ENCODE assay signal across 2 worm cellular contexts in genomic region chrV:13785767-13786166, ce11.
A peak's percentile ranks its signal among the peaks of the same experiment; 100 is the strongest.
TF ChIP-seq lines count a peak whose summit lies in the region.

No protein-coding gene starts in this region.

TF ChIP-seq in whole organism, L1 larva, 84 proteins besides CTCF, POLR2A, EP300 and RAD21:
- TF ChIP-seq C34B4.2 (tag; optimal IDR thresholded peaks at IDR 0.05; lab: Kevin White, UChicago) (no peak), ceh-90 (tag; optimal IDR thresholded peaks at IDR 0.05; lab: Kevin White, UChicago) (no peak), nhr-85 (tag; lab: Kevin White, UChicago) (peak; percentile 53)

TF ChIP-seq in whole organism, L4 larva, 104 proteins besides CTCF, POLR2A, EP300 and RAD21:
- TF ChIP-seq unc-62 (GFP tag; optimal IDR thresholded peaks at IDR 0.05 in 1 of 2; lab: Kevin White, UChicago) (peak in 1 of 2 experiments; percentile 51), unc-62 (tag; optimal IDR thresholded peaks at IDR 0.05; lab: Kevin White, UChicago) (no peak), Y105C5A.15 (GFP tag; IDR thresholded peaks at IDR 0.05; lab: Robert Waterston, UW) (no peak), nhr-48 (tag; optimal IDR thresholded peaks at IDR 0.05; lab: Kevin White, UChicago) (no peak), aha-1 (tag; lab: Kevin White, UChicago) (peak; percentile 84)
TF ChIP-seq in whole organism, L4 larva: peak in this region for 2.

Comparison
In these comparisons a context has a peak if more than half of its experiments do, and no peak if none do; other contexts are left out.
1. Of the 29 proteins assayed by ChIP-seq in both whole organism, L4 larva and whole organism, L1 larva: peak only in whole organism, L4 larva: aha-1; only in whole organism, L1 larva: none; in both: none; in neither: 27; mixed calls (peak in some experiments, not most) for 1.